Fruit fly (Drosophila melanogaster): ENCODE results near the gene CG13308.
A peak's percentile ranks its signal among the peaks of the same experiment; 100 is the strongest.

Gene CG13308

DNA sequence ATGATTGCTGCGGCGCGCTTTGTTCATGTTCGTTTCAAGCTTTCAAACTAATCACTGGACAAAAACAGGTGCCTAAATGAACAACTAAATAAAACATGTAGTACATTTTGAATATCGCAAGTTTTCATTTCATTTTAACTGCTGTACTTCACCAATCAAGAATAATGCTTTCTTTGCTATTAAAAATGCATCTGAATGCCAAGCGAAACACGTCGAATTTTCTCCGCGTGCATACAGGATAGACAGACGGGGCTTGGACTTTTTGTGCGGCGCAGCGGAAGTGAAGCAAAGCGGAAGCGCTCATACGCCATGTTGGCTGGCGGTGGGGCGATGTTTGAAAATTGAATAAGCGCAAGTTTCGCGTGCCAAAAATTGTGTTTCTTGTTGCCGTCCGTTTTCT is 45.0 kb downstream of the CG13308 start (continued):
- TF ChIP-seq Tbp (GFP tag; optimal IDR thresholded peaks at IDR 0.05) (no peak), kah (GFP tag; optimal IDR thresholded peaks at IDR 0.05) (no peak), CG10209 (GFP tag; optimal IDR thresholded peaks at IDR 0.05) (no peak), PHDP (tag; optimal IDR thresholded peaks at IDR 0.05) (no peak), CG11504 (tag; optimal IDR thresholded peaks at IDR 0.05) (peak; percentile 15), cas (GFP tag; IDR thresholded peaks at IDR 0.05) (no peak), CG34224 (GFP tag; IDR thresholded peaks at IDR 0.05; ENCODE audit: partially characterized antibody) (no peak), CG14667 (GFP tag; IDR thresholded peaks at IDR 0.05) (0 out of 2 replicates have a peak, but pooled peaks have one; percentile 6), CG16813 (GFP tag; IDR thresholded peaks at IDR 0.05; ENCODE audit: partially characterized antibody) (no peak), pfk (GFP tag; optimal IDR thresholded peaks at IDR 0.05) (no peak), gcm (GFP tag; optimal IDR thresholded peaks at IDR 0.05) (no peak), NfI (GFP tag; optimal IDR thresholded peaks at IDR 0.05) (no peak), Abd-B (GFP tag; optimal IDR thresholded peaks at IDR 0.05) (no peak), Elba2 (GFP tag; optimal IDR thresholded peaks at IDR 0.05) (no peak), Deaf1 (tag; optimal IDR thresholded peaks at IDR 0.05) (no peak), hb (GFP tag; IDR thresholded peaks at IDR 0.05; ENCODE audit: partially characterized antibody) (no peak), Med (GFP tag) (peak; percentile 73), CG2678 (tag; optimal IDR thresholded peaks at IDR 0.05) (peak; percentile 4), Nf-YA (GFP tag; IDR thresholded peaks at IDR 0.05) (no peak), CG6689 (GFP tag; IDR thresholded peaks at IDR 0.05) (no peak), crol (GFP tag; IDR thresholded peaks at IDR 0.05) (no peak), jigr1 (GFP tag; IDR thresholded peaks at IDR 0.05) (no peak), vnd (GFP tag; IDR thresholded peaks at IDR 0.05; ENCODE audit: partially characterized antibody) (no peak), nerfin-2 (GFP tag; IDR thresholded peaks at IDR 0.05; ENCODE audit: partially characterized antibody) (no peak), Gug (GFP tag; IDR thresholded peaks at IDR 0.05) (peak; percentile 13; the same call in 1 of the 4 replicates), CG4360 (GFP tag; IDR thresholded peaks at IDR 0.05) (no peak), BtbVII (GFP tag; optimal IDR thresholded peaks at IDR 0.05) (no peak), CG1024 (GFP tag; IDR thresholded peaks at IDR 0.05) (no peak), Blimp-1 (GFP tag; optimal IDR thresholded peaks at IDR 0.05) (no peak), CG18476 (GFP tag; optimal IDR thresholded peaks at IDR 0.05) (no peak), Eip74EF (GFP tag; optimal IDR thresholded peaks at IDR 0.05) (no peak), danr (GFP tag; IDR thresholded peaks at IDR 0.05) (no peak), knrl (GFP tag; IDR thresholded peaks at IDR 0.05; ENCODE audit: partially characterized antibody) (no peak), CG7745 (tag; optimal IDR thresholded peaks at IDR 0.05) (no peak), CG10267 (tag; optimal IDR thresholded peaks at IDR 0.05) (no peak), Nf-YB (GFP tag; optimal IDR thresholded peaks at IDR 0.05) (no peak), her (GFP tag; optimal IDR thresholded peaks at IDR 0.05) (no peak), CG7963 (GFP tag; IDR thresholded peaks at IDR 0.05; ENCODE audit: partially characterized antibody) (no peak), CG12104 (GFP tag; optimal IDR thresholded peaks at IDR 0.05) (no peak), gro (GFP tag; optimal IDR thresholded peaks at IDR 0.05) (no peak), CG12071 (GFP tag; optimal IDR thresholded peaks at IDR 0.05) (peak; percentile 2), CG14965 (GFP tag; optimal IDR thresholded peaks at IDR 0.05; ENCODE audit: borderline replicate concordance) (no peak), usp (GFP tag; optimal IDR thresholded peaks at IDR 0.05) (no peak), Six4 (GFP tag; optimal IDR thresholded peaks at IDR 0.05) (no peak), CG8478 (optimal IDR thresholded peaks at IDR 0.05) (no peak), CG11093 (GFP tag; IDR thresholded peaks at IDR 0.05) (no peak), CG17328 (GFP tag; IDR thresholded peaks at IDR 0.05) (no peak), CG18619 (GFP tag; optimal IDR thresholded peaks at IDR 0.05) (no peak), CG15601 (tag; optimal IDR thresholded peaks at IDR 0.05) (no peak), CG2116 (GFP tag; optimal IDR thresholded peaks at IDR 0.05) (no peak), E2f1 (GFP tag; IDR thresholded peaks at IDR 0.05) (no peak)
